Fruit fly (Drosophila melanogaster): ENCODE results near the gene Ntl.

The Ntl gene

DNA sequence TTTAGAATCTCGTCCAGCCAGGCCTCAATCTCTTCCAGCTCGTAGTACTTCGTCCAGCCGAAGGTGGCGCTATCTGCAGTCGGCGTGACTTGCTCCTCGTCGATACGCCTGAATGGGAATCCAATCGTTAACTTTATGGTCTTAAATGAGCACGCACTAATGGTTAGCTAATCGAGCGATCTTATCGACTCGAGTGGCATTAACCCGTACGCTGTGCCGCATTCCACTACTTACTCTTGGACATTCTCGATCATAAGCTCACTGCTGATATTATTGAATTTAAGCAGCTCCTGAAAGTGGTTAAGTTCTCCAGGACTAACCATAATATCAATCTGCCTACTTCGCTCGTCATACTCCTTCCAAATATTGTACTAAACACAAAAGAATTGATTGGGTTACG lies 20.2 kb upstream of the Ntl start:
- TF ChIP-seq rn (GFP tag; IDR thresholded peaks at IDR 0.05) (no peak), CG34367 (tag; optimal IDR thresholded peaks at IDR 0.05) (no peak), D1 (tag; optimal IDR thresholded peaks at IDR 0.05) (no peak), CG13204 (GFP tag; optimal IDR thresholded peaks at IDR 0.05) (no peak)

DNA sequence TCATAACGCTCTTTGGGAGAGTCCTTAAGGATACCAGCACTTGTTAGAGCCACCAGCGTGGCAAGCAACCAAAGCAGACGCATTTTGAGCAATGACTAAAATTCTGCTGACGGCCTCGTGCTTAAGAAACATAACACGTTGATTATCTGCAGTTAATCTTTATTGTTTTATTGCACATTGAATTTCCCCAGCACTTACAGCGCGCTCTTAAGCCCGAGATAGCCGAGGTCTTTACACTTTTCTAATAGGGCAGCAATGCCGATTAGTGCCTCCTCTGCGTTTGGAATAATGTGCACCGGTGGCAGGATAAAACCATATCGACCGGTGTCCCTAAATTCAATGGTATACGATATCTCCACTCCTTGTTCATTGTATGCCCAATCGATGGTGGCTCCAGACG lies 19.7 kb upstream of the Ntl start, which contains the start of gene CG18585:
TSS of gene CG18585 (minus strand) at position 101 of the 400 bp plus-strand sequence.
- TF ChIP-seq CG17806 (tag; optimal IDR thresholded peaks at IDR 0.05), result no peak
- no peak for TF ChIP-seq CG8301 (tag; optimal IDR thresholded peaks at IDR 0.05)
- no peak for TF ChIP-seq Pif1B (GFP tag; optimal IDR thresholded peaks at IDR 0.05)
- no peak for TF ChIP-seq CG32121 (GFP tag; IDR thresholded peaks at IDR 0.05)
- TF ChIP-seq CG13204 (GFP tag; optimal IDR thresholded peaks at IDR 0.05), result no peak
- TF ChIP-seq CG8159 (tag; optimal IDR thresholded peaks at IDR 0.05), result no peak
- no peak for TF ChIP-seq CG4496 (GFP tag; IDR thresholded peaks at IDR 0.05)
- TF ChIP-seq rn (GFP tag; IDR thresholded peaks at IDR 0.05), result no peak
- no peak for TF ChIP-seq CG12605 (GFP tag; IDR thresholded peaks at IDR 0.05)
- no peak for TF ChIP-seq gl (tag; optimal IDR thresholded peaks at IDR 0.05)
- no peak for TF ChIP-seq CG14655 (GFP tag; optimal IDR thresholded peaks at IDR 0.05)
- no peak for TF ChIP-seq CG10348 (GFP tag; IDR thresholded peaks at IDR 0.05)
- no peak for TF ChIP-seq D1 (tag; optimal IDR thresholded peaks at IDR 0.05)
- TF ChIP-seq fd96Ca (GFP tag; IDR thresholded peaks at IDR 0.05), result no peak
- TF ChIP-seq CG15710 (tag; optimal IDR thresholded peaks at IDR 0.05), result no peak
- TF ChIP-seq Ets98B (GFP tag; IDR thresholded peaks at IDR 0.05), result no peak
- TF ChIP-seq Pif1A (GFP tag; optimal IDR thresholded peaks at IDR 0.05), result no peak

DNA sequence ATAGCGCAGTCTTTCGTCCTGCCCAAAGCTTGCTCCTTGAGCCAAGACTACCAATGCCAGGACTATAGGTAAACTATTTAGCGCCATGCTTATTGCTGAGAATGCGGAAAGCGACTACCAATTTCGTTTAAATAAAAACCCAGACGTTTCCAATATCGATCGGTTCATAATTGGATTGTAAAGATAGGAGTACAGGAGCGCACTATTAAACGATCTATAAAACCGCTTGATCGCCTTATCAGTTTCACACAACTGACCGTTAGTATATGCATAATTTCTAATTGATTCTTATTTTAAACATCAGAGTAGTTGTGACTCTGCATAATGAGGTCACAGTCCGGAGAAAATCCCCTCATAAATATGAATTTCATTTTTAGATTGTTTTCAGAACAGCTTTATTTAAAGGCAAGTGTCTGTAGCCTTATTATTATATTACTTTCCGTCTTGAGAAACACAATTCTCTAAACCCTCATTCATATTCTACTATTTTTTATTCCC lies 18.0 kb upstream of the Ntl start, which contains the start of the genes CG7025 and CG43235:
TSS of gene CG7025 (minus strand) at position 101 of the 498 bp plus-strand sequence.
TSS of gene CG43235 (plus strand) at position 448 of the 498 bp plus-strand sequence.
- TF ChIP-seq Ets98B (GFP tag; IDR thresholded peaks at IDR 0.05) (no peak), CG32121 (GFP tag; IDR thresholded peaks at IDR 0.05) (no peak), CG4496 (GFP tag; IDR thresholded peaks at IDR 0.05) (no peak)

DNA sequence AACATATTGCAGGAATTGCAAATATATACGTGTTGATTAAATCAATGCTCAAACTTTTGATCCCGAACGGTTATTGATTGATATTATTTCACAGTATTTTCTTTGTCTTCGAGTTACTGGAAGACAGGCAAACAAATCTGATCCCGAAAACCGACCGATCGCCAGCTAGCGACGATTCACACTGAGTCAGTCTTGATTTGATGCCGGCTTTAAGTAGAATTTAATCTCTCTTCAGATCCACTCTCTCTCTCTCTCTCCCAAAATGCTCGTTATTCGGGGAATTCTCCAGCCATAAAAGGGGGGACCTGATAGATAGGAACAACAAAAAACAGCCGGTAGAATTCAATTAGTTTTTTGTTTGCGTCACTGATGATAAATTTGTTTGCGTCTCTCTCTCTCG lies 9.3 kb upstream of the Ntl start, which contains the start of gene Tep2:
TSS of gene Tep2 (minus strand) at position 185 of the 400 bp plus-strand sequence.
- TF ChIP-seq CG4496 (GFP tag; IDR thresholded peaks at IDR 0.05) (0 out of 3 replicates have a peak, but pooled peaks have one; percentile 38), CG32121 (GFP tag; IDR thresholded peaks at IDR 0.05) (no peak), CG34367 (tag; optimal IDR thresholded peaks at IDR 0.05) (no peak), EcR (GFP tag; optimal IDR thresholded peaks at IDR 0.05) (peak; percentile 19)

DNA sequence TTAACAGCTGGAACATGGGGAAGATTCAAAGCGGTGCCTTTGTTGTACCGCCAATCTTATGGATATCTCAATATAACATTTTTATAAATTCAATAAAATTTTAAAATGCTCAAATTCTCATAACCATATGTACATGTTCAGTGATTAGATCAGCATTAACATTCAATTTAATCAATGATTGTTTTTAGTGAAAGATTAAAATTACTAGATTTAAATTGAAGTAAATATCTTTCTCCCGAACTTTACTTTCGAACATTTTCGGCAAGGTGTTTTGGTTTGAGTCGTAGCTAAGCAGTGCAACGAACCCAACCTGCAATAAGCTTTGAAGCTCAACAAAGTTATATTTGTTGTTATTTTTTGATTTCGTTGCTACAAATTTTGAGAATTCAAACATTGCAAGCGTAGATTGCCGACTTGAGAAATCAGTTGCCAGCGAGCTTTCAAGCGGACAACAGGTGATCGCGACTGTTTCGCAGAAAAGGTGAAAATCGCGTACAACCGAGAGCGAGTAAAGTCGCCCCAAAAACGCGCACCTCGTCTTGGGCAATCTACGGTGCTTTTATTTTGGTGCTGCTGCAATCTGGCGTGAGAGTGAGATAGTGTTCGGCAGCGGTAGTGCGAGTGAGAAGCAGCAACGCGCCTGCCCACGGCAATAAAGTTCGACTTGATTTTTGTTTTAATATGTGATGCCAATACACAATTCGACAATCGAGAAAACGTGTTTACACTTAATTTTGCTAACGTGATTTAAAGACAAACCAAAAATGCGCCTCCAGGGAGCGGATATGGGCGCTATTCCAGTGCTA lies 8.1 kb upstream of the Ntl start, which contains the start of gene Tep3:
TSS of gene Tep3 (plus strand) at position 423 of the 806 bp plus-strand sequence.
- TF ChIP-seq gl (tag; optimal IDR thresholded peaks at IDR 0.05) (no peak), CG15710 (tag; optimal IDR thresholded peaks at IDR 0.05) (peak; percentile 28), CG8301 (tag; optimal IDR thresholded peaks at IDR 0.05) (peak; percentile 48), CG13204 (GFP tag; optimal IDR thresholded peaks at IDR 0.05) (no peak), EcR (GFP tag; optimal IDR thresholded peaks at IDR 0.05) (no peak), CG34367 (tag; optimal IDR thresholded peaks at IDR 0.05) (peak; percentile 27), CG8159 (tag; optimal IDR thresholded peaks at IDR 0.05) (peak; percentile 64), CG9948 (tag; optimal IDR thresholded peaks at IDR 0.05) (no peak), rn (GFP tag; IDR thresholded peaks at IDR 0.05) (peak; percentile 39; the same call in 1 of the 2 replicates), fd96Ca (GFP tag; IDR thresholded peaks at IDR 0.05) (no peak), CG14655 (GFP tag; optimal IDR thresholded peaks at IDR 0.05) (peak; percentile 58), D1 (tag; optimal IDR thresholded peaks at IDR 0.05) (peak; percentile 79), CG12605 (GFP tag; IDR thresholded peaks at IDR 0.05) (no peak), Pif1B (GFP tag; optimal IDR thresholded peaks at IDR 0.05) (peak; percentile 61), CG17806 (tag; optimal IDR thresholded peaks at IDR 0.05) (peak; percentile 51), CG4496 (GFP tag; IDR thresholded peaks at IDR 0.05) (no peak; the same call in 2 of the 3 replicates), Ets98B (GFP tag; IDR thresholded peaks at IDR 0.05) (0 out of 2 replicates have a peak, but pooled peaks have one; percentile 29), Pif1A (GFP tag; optimal IDR thresholded peaks at IDR 0.05) (no peak), Snoo (tag; optimal IDR thresholded peaks at IDR 0.05) (no peak), CG32121 (GFP tag; IDR thresholded peaks at IDR 0.05) (peak; percentile 16; the same call in 1 of the 2 replicates), CG10348 (GFP tag; IDR thresholded peaks at IDR 0.05) (no peak)

DNA sequence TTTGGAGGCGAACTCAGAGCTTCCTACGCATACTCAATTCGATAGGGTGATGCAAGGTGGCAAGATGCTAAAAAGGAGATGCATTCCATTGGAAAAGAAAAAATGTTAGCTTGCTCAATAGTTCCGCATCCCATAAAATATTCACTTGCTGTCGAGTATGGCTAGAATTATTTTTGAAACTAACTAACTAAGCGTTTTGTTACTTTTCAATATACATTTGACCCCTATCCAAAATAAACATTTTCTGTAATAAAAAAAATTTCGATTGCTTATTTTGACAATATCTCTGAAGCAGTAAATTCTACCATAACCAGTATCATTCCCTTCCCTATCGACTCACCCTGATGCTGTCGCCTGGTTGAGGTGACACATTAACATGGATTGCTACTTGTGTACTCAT lies 7.1 kb upstream of the Ntl start:
- TF ChIP-seq CG17806 (tag; optimal IDR thresholded peaks at IDR 0.05) (peak; percentile 73), CG8159 (tag; optimal IDR thresholded peaks at IDR 0.05) (peak; percentile 87), CG10348 (GFP tag; IDR thresholded peaks at IDR 0.05) (no peak), CG32121 (GFP tag; IDR thresholded peaks at IDR 0.05) (no peak), CG8301 (tag; optimal IDR thresholded peaks at IDR 0.05) (peak; percentile 57), Snoo (tag; optimal IDR thresholded peaks at IDR 0.05) (peak; percentile 75), EcR (GFP tag; optimal IDR thresholded peaks at IDR 0.05) (no peak), CG13204 (GFP tag; optimal IDR thresholded peaks at IDR 0.05) (peak; percentile 21), rn (GFP tag; IDR thresholded peaks at IDR 0.05) (no peak), Pif1A (GFP tag; optimal IDR thresholded peaks at IDR 0.05) (peak; percentile 79), CG4496 (GFP tag; IDR thresholded peaks at IDR 0.05) (peak; percentile 55; the same call in 2 of the 3 replicates), CG34367 (tag; optimal IDR thresholded peaks at IDR 0.05) (peak; percentile 60), Pif1B (GFP tag; optimal IDR thresholded peaks at IDR 0.05) (peak; percentile 73), gl (tag; optimal IDR thresholded peaks at IDR 0.05) (peak; percentile 20), CG15710 (tag; optimal IDR thresholded peaks at IDR 0.05) (peak; percentile 88), CG12605 (GFP tag; IDR thresholded peaks at IDR 0.05) (peak; percentile 20; the same call in 1 of the 2 replicates), fd96Ca (GFP tag; IDR thresholded peaks at IDR 0.05) (0 out of 3 replicates have a peak, but pooled peaks have one; percentile 40), D1 (tag; optimal IDR thresholded peaks at IDR 0.05) (no peak), CG14655 (GFP tag; optimal IDR thresholded peaks at IDR 0.05) (peak; percentile 51), Ets98B (GFP tag; IDR thresholded peaks at IDR 0.05) (0 out of 2 replicates have a peak, but pooled peaks have one; percentile 22), CG9948 (tag; optimal IDR thresholded peaks at IDR 0.05) (peak; percentile 38)

Data from whole organism, pupa.